Worm (Caenorhabditis elegans): Measurements from ENCODE around the gene F49H12.7.

The F49H12.7 gene

DNA sequence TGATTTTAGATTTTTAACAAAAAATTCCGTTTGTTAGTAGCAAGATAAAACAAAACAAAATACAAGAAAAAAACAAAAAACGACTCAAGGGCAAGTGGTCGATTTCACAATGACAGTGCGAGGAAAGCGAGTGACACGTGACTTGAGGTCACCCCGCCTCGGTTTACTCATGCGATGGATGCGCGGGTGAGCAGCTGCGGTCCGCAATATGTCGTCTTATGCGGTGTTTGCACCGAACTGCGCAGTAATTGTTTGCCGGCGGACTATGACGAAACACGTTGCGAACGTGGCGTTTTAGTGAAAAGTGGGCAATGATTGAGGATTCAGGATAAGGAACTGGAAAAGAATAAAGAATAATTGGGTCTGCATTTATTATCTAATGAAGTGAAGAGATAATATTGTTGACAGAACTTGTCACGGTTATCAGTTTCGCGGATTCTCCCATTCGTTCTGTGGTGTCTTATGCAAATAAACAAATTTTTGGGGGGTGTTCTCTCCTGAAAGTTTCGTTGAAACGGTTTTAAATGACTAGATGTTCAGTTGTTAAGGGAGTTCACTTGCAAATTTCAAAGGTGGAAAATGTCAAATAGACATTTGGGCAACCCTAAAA is 6.7 kb downstream of the F49H12.7 start:
- TF ChIP-seq ceh-6 (GFP tag; optimal IDR thresholded peaks at IDR 0.05) (no peak), tbx-2 (tag; optimal IDR thresholded peaks at IDR 0.05) (peak; percentile 56), fkh-6 (tag; optimal IDR thresholded peaks at IDR 0.05) (no peak), hlh-6 (tag; optimal IDR thresholded peaks at IDR 0.05) (no peak), sdc-2 (tag; optimal IDR thresholded peaks at IDR 0.05) (peak; percentile 71), sox-2 (GFP tag; IDR thresholded peaks at IDR 0.05) (0 out of 2 replicates have a peak, but pooled peaks have one; percentile 5), pha-4 (tag; optimal IDR thresholded peaks at IDR 0.05) (no peak), hlh-8 (tag; optimal IDR thresholded peaks at IDR 0.05) (peak; percentile 6), ceh-18 (tag; optimal IDR thresholded peaks at IDR 0.05) (peak; percentile 43), pax-1 (tag; optimal IDR thresholded peaks at IDR 0.05) (no peak), hlh-30 (tag; optimal IDR thresholded peaks at IDR 0.05; ENCODE audit: insufficient read depth) (peak; percentile 96), ref-2 (tag; optimal IDR thresholded peaks at IDR 0.05) (no peak), ceh-31 (tag; optimal IDR thresholded peaks at IDR 0.05) (peak; percentile 55), elt-2 (tag; optimal IDR thresholded peaks at IDR 0.05) (peak; percentile 81), ceh-34 (tag; optimal IDR thresholded peaks at IDR 0.05) (peak; percentile 31), nfya-1 (tag; optimal IDR thresholded peaks at IDR 0.05) (peak; percentile 26), unc-55 (GFP tag; optimal IDR thresholded peaks at IDR 0.05) (peak; percentile 23), unc-42 (tag; optimal IDR thresholded peaks at IDR 0.05) (peak; percentile 42), unc-86 (tag; optimal IDR thresholded peaks at IDR 0.05) (no peak)

DNA sequence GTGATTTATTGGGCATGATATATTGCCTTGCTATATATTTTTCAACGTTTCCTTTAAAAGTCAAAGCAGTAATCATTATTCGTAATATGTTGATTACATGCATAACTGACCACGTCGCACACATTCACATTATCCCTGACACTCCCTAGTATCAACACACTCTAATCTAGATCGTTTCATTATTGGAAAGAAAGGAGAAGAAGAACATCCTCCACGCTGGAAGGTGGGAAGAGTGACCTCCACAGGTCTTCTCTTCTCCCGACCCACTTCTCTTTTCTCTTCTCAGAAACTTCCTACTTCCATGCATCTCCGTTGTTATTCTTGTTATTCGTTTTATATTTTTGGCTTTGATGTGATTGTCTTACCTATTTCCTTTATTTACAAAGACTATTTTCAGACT is 9.2 kb downstream of the F49H12.7 start, which contains the start of gene txdc-12.2:
Gene txdc-12.2 (plus strand): TSS at position 396 of the 400 bp plus-strand sequence.
- no peak for TF ChIP-seq ttx-3 (tag; optimal IDR thresholded peaks at IDR 0.05)
- no peak for TF ChIP-seq nfya-1 (tag; optimal IDR thresholded peaks at IDR 0.05)
- no peak for TF ChIP-seq ceh-2 (tag; optimal IDR thresholded peaks at IDR 0.05)
- TF ChIP-seq madf-2 (tag; optimal IDR thresholded peaks at IDR 0.05): no peak
- TF ChIP-seq dve-1 (tag; optimal IDR thresholded peaks at IDR 0.05): no peak
- no peak for TF ChIP-seq sox-2 (GFP tag; IDR thresholded peaks at IDR 0.05)
- TF ChIP-seq ceh-14 (tag; optimal IDR thresholded peaks at IDR 0.05): no peak
- no peak for TF ChIP-seq ceh-24 (tag; optimal IDR thresholded peaks at IDR 0.05)
- no peak for TF ChIP-seq K02D7.2 (tag; optimal IDR thresholded peaks at IDR 0.05)
- TF ChIP-seq C08G9.2 (tag; optimal IDR thresholded peaks at IDR 0.05): no peak
- TF ChIP-seq pqm-1 (tag; optimal IDR thresholded peaks at IDR 0.05): no peak
- TF ChIP-seq syd-9 (tag; optimal IDR thresholded peaks at IDR 0.05): no peak
- TF ChIP-seq hlh-8 (tag; optimal IDR thresholded peaks at IDR 0.05): no peak
- TF ChIP-seq dmd-4 (tag; optimal IDR thresholded peaks at IDR 0.05; ENCODE audit: borderline replicate concordance): no peak
- no peak for TF ChIP-seq ceh-22 (tag; optimal IDR thresholded peaks at IDR 0.05)

DNA sequence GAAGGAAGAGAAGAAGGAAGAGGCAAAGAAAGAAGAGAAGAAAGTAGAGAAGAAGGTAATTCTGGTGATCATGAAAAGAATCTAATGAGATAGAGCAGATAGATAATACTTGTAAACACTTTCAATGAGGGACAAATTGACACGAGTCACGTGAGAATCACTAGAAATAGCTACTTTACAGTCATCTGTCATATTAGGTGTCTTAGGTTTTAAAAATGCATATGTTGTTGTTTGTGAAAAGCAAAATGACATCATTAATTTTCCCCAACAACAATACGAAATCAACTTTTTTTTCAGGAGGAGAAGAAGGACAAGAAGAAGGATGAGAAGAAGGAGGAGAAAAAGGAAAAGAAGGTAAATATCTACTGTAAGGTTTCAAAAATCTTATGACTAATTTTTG is 10.3 kb downstream of the F49H12.7 start:
- TF ChIP-seq eyg-1 (tag; optimal IDR thresholded peaks at IDR 0.05): no peak
- no peak for TF ChIP-seq npax-4 (tag; optimal IDR thresholded peaks at IDR 0.05)
- TF ChIP-seq ref-2 (tag; optimal IDR thresholded peaks at IDR 0.05): no peak
- no peak for TF ChIP-seq K02D7.2 (tag; optimal IDR thresholded peaks at IDR 0.05)
- TF ChIP-seq nhr-232 (tag; optimal IDR thresholded peaks at IDR 0.05): no peak
- TF ChIP-seq nfya-1 (tag; optimal IDR thresholded peaks at IDR 0.05): no peak
- TF ChIP-seq T23F11.4 (GFP tag; optimal IDR thresholded peaks at IDR 0.05): no peak
- TF ChIP-seq ahr-1 (tag; optimal IDR thresholded peaks at IDR 0.05): no peak
- no peak for TF ChIP-seq hlh-30 (tag; optimal IDR thresholded peaks at IDR 0.05; ENCODE audit: insufficient read depth)
- TF ChIP-seq unc-3 (GFP tag; conservative IDR thresholded peaks at IDR 0.05): no peak
- TF ChIP-seq unc-3 (tag; optimal IDR thresholded peaks at IDR 0.05): no peak
- no peak for TF ChIP-seq C38D4.7 (GFP tag; optimal IDR thresholded peaks at IDR 0.05)
- no peak for TF ChIP-seq C08G9.2 (tag; optimal IDR thresholded peaks at IDR 0.05)
- TF ChIP-seq Y22D7AL.16 (tag; optimal IDR thresholded peaks at IDR 0.05): no peak
- no peak for TF ChIP-seq tbx-7 (tag; optimal IDR thresholded peaks at IDR 0.05)
